ENCODE assay signal across 1 fruit fly cellular context in the genomic region with DNA sequence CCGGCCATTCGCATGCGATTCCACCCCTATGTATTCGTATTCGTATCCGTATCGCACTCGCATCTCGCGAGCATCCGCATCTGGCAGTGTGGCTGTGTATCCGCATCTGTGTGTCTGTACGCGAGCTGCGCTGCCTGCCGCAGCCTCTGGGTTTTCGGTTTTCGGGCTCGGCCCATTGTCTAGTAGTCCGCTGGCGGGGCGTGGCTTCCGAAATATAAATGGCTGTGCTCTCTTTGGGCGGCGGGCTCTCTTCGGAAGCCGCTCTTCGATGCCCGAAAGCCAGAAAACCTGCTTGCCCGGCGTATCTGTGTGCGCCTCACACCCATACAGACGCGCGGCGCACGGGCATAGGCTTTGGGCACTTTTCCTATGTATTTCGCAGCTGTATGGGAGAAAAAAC.
TF ChIP-seq lines count a peak whose summit lies in the region.

No protein-coding gene starts in this region.

TF ChIP-seq in whole organism, embryonic, 481 proteins besides CTCF, POLR2A, EP300 and RAD21 (continued from another document and continues in another):
- TF ChIP-seq D19B (GFP tag; optimal IDR thresholded peaks at IDR 0.05; lab: Kevin White, UChicago) (no peak), tll (GFP tag; optimal IDR thresholded peaks at IDR 0.05; lab: Kevin White, UChicago) (no peak), scrt (GFP tag; optimal IDR thresholded peaks at IDR 0.05; lab: Kevin White, UChicago) (no peak), Dip2 (GFP tag; IDR thresholded peaks at IDR 0.05; lab: Robert Waterston, UW) (no peak), CG10979 (tag; optimal IDR thresholded peaks at IDR 0.05; lab: Kevin White, UChicago) (no peak), Oli (tag; optimal IDR thresholded peaks at IDR 0.05; lab: Kevin White, UChicago) (no peak), chm (GFP tag; IDR thresholded peaks at IDR 0.05; lab: Robert Waterston, UW) (no peak), CG10431 (GFP tag; optimal IDR thresholded peaks at IDR 0.05; lab: Kevin White, UChicago) (no peak), hkb (optimal IDR thresholded peaks at IDR 0.05; lab: Kevin White, UChicago) (no peak), hkb (GFP tag; IDR thresholded peaks at IDR 0.05; lab: Robert Waterston, UW) (no peak), grn (GFP tag; optimal IDR thresholded peaks at IDR 0.05; lab: Kevin White, UChicago) (peak; percentile 7), CG14014 (GFP tag; IDR thresholded peaks at IDR 0.05; lab: Robert Waterston, UW) (no peak), CG17186 (GFP tag; optimal IDR thresholded peaks at IDR 0.05; lab: Kevin White, UChicago) (no peak), Bgb (GFP tag; IDR thresholded peaks at IDR 0.05; lab: Robert Waterston, UW; ENCODE audit: partially characterized antibody) (no peak), ac (GFP tag; optimal IDR thresholded peaks at IDR 0.05; lab: Kevin White, UChicago) (no peak), CG6791 (GFP tag; IDR thresholded peaks at IDR 0.05; lab: Robert Waterston, UW; ENCODE audit: partially characterized antibody) (0 out of 3 replicates have a peak, but pooled peaks have one; percentile 30), E2f2 (GFP tag; IDR thresholded peaks at IDR 0.05; lab: Robert Waterston, UW) (no peak), Lhr (GFP tag; optimal IDR thresholded peaks at IDR 0.05; lab: Kevin White, UChicago) (no peak), chinmo (GFP tag; IDR thresholded peaks at IDR 0.05; lab: Robert Waterston, UW; ENCODE audit: partially characterized antibody) (0 out of 4 replicates have a peak, but pooled peaks have one; percentile 45), fd64A (GFP tag; optimal IDR thresholded peaks at IDR 0.05; lab: Kevin White, UChicago) (no peak), psq (GFP tag; optimal IDR thresholded peaks at IDR 0.05; lab: Kevin White, UChicago) (no peak), crc (GFP tag; optimal IDR thresholded peaks at IDR 0.05; lab: Kevin White, UChicago) (no peak), CG4282 (GFP tag; optimal IDR thresholded peaks at IDR 0.05; lab: Kevin White, UChicago) (no peak), Dbx (GFP tag; IDR thresholded peaks at IDR 0.05; lab: Robert Waterston, UW) (no peak), dmrt11E (tag; optimal IDR thresholded peaks at IDR 0.05; lab: Kevin White, UChicago) (no peak), CG15696 (tag; optimal IDR thresholded peaks at IDR 0.05; lab: Kevin White, UChicago) (no peak), Dll (GFP tag; IDR thresholded peaks at IDR 0.05; lab: Robert Waterston, UW; ENCODE audit: partially characterized antibody) (0 out of 4 replicates have a peak, but pooled peaks have one; percentile 33), CHES-1-like (GFP tag; optimal IDR thresholded peaks at IDR 0.05; lab: Kevin White, UChicago) (no peak), pnt (GFP tag; optimal IDR thresholded peaks at IDR 0.05; lab: Kevin White, UChicago) (no peak), Hr39 (optimal IDR thresholded peaks at IDR 0.05; lab: Kevin White, UChicago) (no peak), CG13775 (GFP tag; optimal IDR thresholded peaks at IDR 0.05; lab: Kevin White, UChicago) (peak; percentile 51), CG2116 (GFP tag; optimal IDR thresholded peaks at IDR 0.05; lab: Kevin White, UChicago) (no peak), CG9932 (GFP tag; IDR thresholded peaks at IDR 0.05; lab: Robert Waterston, UW) (no peak), C15 (GFP tag; IDR thresholded peaks at IDR 0.05; lab: Robert Waterston, UW) (no peak), onecut (GFP tag; IDR thresholded peaks at IDR 0.05; lab: Robert Waterston, UW) (no peak), ken (GFP tag; IDR thresholded peaks at IDR 0.05; lab: Robert Waterston, UW) (no peak), sisA (GFP tag; IDR thresholded peaks at IDR 0.05; lab: Robert Waterston, UW) (no peak), al (GFP tag; IDR thresholded peaks at IDR 0.05; lab: Robert Waterston, UW) (no peak), Doc2 (GFP tag; IDR thresholded peaks at IDR 0.05; lab: Robert Waterston, UW) (no peak), HHEX (GFP tag; optimal IDR thresholded peaks at IDR 0.05; lab: Kevin White, UChicago) (no peak), CG6765 (GFP tag; optimal IDR thresholded peaks at IDR 0.05; lab: Kevin White, UChicago) (no peak), CG8924 (tag; optimal IDR thresholded peaks at IDR 0.05; lab: Kevin White, UChicago) (no peak), CoRest (tag; optimal IDR thresholded peaks at IDR 0.05; lab: Kevin White, UChicago) (no peak), HmgD (GFP tag; optimal IDR thresholded peaks at IDR 0.05; lab: Kevin White, UChicago) (no peak), Awh (GFP tag; IDR thresholded peaks at IDR 0.05; lab: Robert Waterston, UW) (no peak), Bdp1 (GFP tag; optimal IDR thresholded peaks at IDR 0.05; lab: Kevin White, UChicago) (no peak), CG3281 (GFP tag; optimal IDR thresholded peaks at IDR 0.05; lab: Kevin White, UChicago) (no peak), Neu2 (GFP tag; optimal IDR thresholded peaks at IDR 0.05; lab: Kevin White, UChicago; ENCODE audit: borderline replicate concordance) (no peak), sr (GFP tag; IDR thresholded peaks at IDR 0.05; lab: Robert Waterston, UW) (no peak), CG1603 (tag; optimal IDR thresholded peaks at IDR 0.05; lab: Kevin White, UChicago) (no peak), Usf (GFP tag; optimal IDR thresholded peaks at IDR 0.05; lab: Kevin White, UChicago) (no peak), CG14667 (GFP tag; IDR thresholded peaks at IDR 0.05; lab: Robert Waterston, UW) (no peak), gcm2 (GFP tag; optimal IDR thresholded peaks at IDR 0.05; lab: Kevin White, UChicago) (no peak), h (optimal IDR thresholded peaks at IDR 0.05; lab: Kevin White, UChicago) (no peak), CG7556 (GFP tag; optimal IDR thresholded peaks at IDR 0.05; lab: Kevin White, UChicago) (no peak), Antp (GFP tag; optimal IDR thresholded peaks at IDR 0.05; lab: Kevin White, UChicago) (no peak), Sin3A (optimal IDR thresholded peaks at IDR 0.05; lab: Kevin White, UChicago) (no peak), hb (GFP tag; IDR thresholded peaks at IDR 0.05; lab: Robert Waterston, UW; ENCODE audit: partially characterized antibody) (no peak), CG3838 (GFP tag; optimal IDR thresholded peaks at IDR 0.05; lab: Kevin White, UChicago) (no peak), Mrtf (GFP tag; IDR thresholded peaks at IDR 0.05; lab: Robert Waterston, UW) (no peak), Adf1 (GFP tag; IDR thresholded peaks at IDR 0.05; lab: Robert Waterston, UW) (peak; percentile 86), slou (GFP tag; optimal IDR thresholded peaks at IDR 0.05; lab: Kevin White, UChicago) (no peak), nom (GFP tag; optimal IDR thresholded peaks at IDR 0.05; lab: Kevin White, UChicago) (peak; percentile 4), ssp (GFP tag; IDR thresholded peaks at IDR 0.05; lab: Robert Waterston, UW) (no peak), insv (GFP tag; optimal IDR thresholded peaks at IDR 0.05; lab: Kevin White, UChicago) (no peak), CG8290 (GFP tag; optimal IDR thresholded peaks at IDR 0.05; lab: Kevin White, UChicago) (no peak), CG8290 (tag; optimal IDR thresholded peaks at IDR 0.05; lab: Kevin White, UChicago) (no peak), cato (GFP tag; optimal IDR thresholded peaks at IDR 0.05; lab: Kevin White, UChicago; ENCODE audit: borderline replicate concordance) (no peak), tap (tag; optimal IDR thresholded peaks at IDR 0.05; lab: Kevin White, UChicago) (no peak), pb (GFP tag; optimal IDR thresholded peaks at IDR 0.05; lab: Kevin White, UChicago) (no peak), CG7928 (GFP tag; optimal IDR thresholded peaks at IDR 0.05; lab: Kevin White, UChicago) (no peak), rib (GFP tag; IDR thresholded peaks at IDR 0.05; lab: Robert Waterston, UW) (no peak), Max (GFP tag; optimal IDR thresholded peaks at IDR 0.05; lab: Kevin White, UChicago) (no peak), CG11504 (tag; optimal IDR thresholded peaks at IDR 0.05; lab: Kevin White, UChicago) (no peak), CG14710 (tag; optimal IDR thresholded peaks at IDR 0.05; lab: Kevin White, UChicago) (no peak), otp (GFP tag; IDR thresholded peaks at IDR 0.05; lab: Robert Waterston, UW) (no peak), CG17359 (tag; optimal IDR thresholded peaks at IDR 0.05; lab: Kevin White, UChicago) (no peak), dm (GFP tag; optimal IDR thresholded peaks at IDR 0.05; lab: Kevin White, UChicago) (no peak), CG8281 (tag; optimal IDR thresholded peaks at IDR 0.05; lab: Kevin White, UChicago) (no peak), pum (GFP tag; optimal IDR thresholded peaks at IDR 0.05; lab: Kevin White, UChicago) (no peak), CG11723 (GFP tag; optimal IDR thresholded peaks at IDR 0.05; lab: Kevin White, UChicago) (no peak), ham (GFP tag; IDR thresholded peaks at IDR 0.05; lab: Robert Waterston, UW) (no peak), lilli (GFP tag; optimal IDR thresholded peaks at IDR 0.05; lab: Kevin White, UChicago) (no peak), CG1832 (GFP tag; optimal IDR thresholded peaks at IDR 0.05; lab: Kevin White, UChicago) (no peak), Poxn (GFP tag; IDR thresholded peaks at IDR 0.05; lab: Robert Waterston, UW) (no peak), inv (GFP tag; IDR thresholded peaks at IDR 0.05; lab: Robert Waterston, UW; ENCODE audit: partially characterized antibody) (no peak), da (GFP tag; optimal IDR thresholded peaks at IDR 0.05; lab: Kevin White, UChicago) (no peak), NfI (GFP tag; optimal IDR thresholded peaks at IDR 0.05; lab: Kevin White, UChicago) (no peak), NK7.1 (GFP tag; optimal IDR thresholded peaks at IDR 0.05; lab: Kevin White, UChicago) (no peak), Hand (GFP tag; optimal IDR thresholded peaks at IDR 0.05; lab: Kevin White, UChicago) (no peak), CG7745 (tag; optimal IDR thresholded peaks at IDR 0.05; lab: Kevin White, UChicago) (no peak), CG1602 (GFP tag; optimal IDR thresholded peaks at IDR 0.05; lab: Kevin White, UChicago) (no peak), CG14965 (GFP tag; optimal IDR thresholded peaks at IDR 0.05; lab: Kevin White, UChicago; ENCODE audit: borderline replicate concordance) (no peak), pzg (GFP tag; optimal IDR thresholded peaks at IDR 0.05; lab: Kevin White, UChicago) (no peak), CG31365 (tag; optimal IDR thresholded peaks at IDR 0.05; lab: Kevin White, UChicago) (no peak), bigmax (GFP tag; optimal IDR thresholded peaks at IDR 0.05; lab: Kevin White, UChicago) (no peak), ems (GFP tag; optimal IDR thresholded peaks at IDR 0.05; lab: Kevin White, UChicago) (no peak), CG34224 (GFP tag; IDR thresholded peaks at IDR 0.05; lab: Robert Waterston, UW; ENCODE audit: partially characterized antibody) (peak; percentile 55; the same call in 1 of the 3 replicates), gcm (GFP tag; optimal IDR thresholded peaks at IDR 0.05; lab: Kevin White, UChicago) (no peak), mam (GFP tag; optimal IDR thresholded peaks at IDR 0.05; lab: Kevin White, UChicago) (no peak), Ssrp (tag; optimal IDR thresholded peaks at IDR 0.05; lab: Kevin White, UChicago) (no peak), CG4328 (GFP tag; optimal IDR thresholded peaks at IDR 0.05; lab: Kevin White, UChicago) (no peak), CG17385 (GFP tag; optimal IDR thresholded peaks at IDR 0.05; lab: Kevin White, UChicago) (no peak), gfzf (GFP tag; optimal IDR thresholded peaks at IDR 0.05; lab: Kevin White, UChicago) (no peak), chif (GFP tag; optimal IDR thresholded peaks at IDR 0.05; lab: Kevin White, UChicago) (no peak), Nf-YC (tag; optimal IDR thresholded peaks at IDR 0.05; lab: Kevin White, UChicago) (peak; percentile 97), Ets97D (GFP tag; optimal IDR thresholded peaks at IDR 0.05; lab: Kevin White, UChicago) (no peak), slbo (GFP tag; IDR thresholded peaks at IDR 0.05; lab: Robert Waterston, UW) (no peak), CG17612 (GFP tag; IDR thresholded peaks at IDR 0.05; lab: Robert Waterston, UW) (no peak), zfh2 (GFP tag; optimal IDR thresholded peaks at IDR 0.05; lab: Kevin White, UChicago) (no peak), CG14050 (GFP tag; IDR thresholded peaks at IDR 0.05; lab: Robert Waterston, UW) (no peak), CG8388 (GFP tag; optimal IDR thresholded peaks at IDR 0.05; lab: Kevin White, UChicago) (no peak), Asciz (GFP tag; optimal IDR thresholded peaks at IDR 0.05; lab: Kevin White, UChicago) (no peak), run (tag; optimal IDR thresholded peaks at IDR 0.05; lab: Kevin White, UChicago) (no peak), jigr1 (GFP tag; IDR thresholded peaks at IDR 0.05; lab: Robert Waterston, UW) (no peak), CG10209 (GFP tag; optimal IDR thresholded peaks at IDR 0.05; lab: Kevin White, UChicago) (no peak), CG3407 (GFP tag; optimal IDR thresholded peaks at IDR 0.05; lab: Kevin White, UChicago) (no peak), nerfin-2 (GFP tag; IDR thresholded peaks at IDR 0.05; lab: Robert Waterston, UW; ENCODE audit: partially characterized antibody) (no peak), ranshi (GFP tag; IDR thresholded peaks at IDR 0.05; lab: Robert Waterston, UW) (no peak), CG11560 (tag; IDR thresholded peaks at IDR 0.05; lab: Robert Waterston, UW) (no peak), Nf-YB (GFP tag; optimal IDR thresholded peaks at IDR 0.05; lab: Kevin White, UChicago) (peak; percentile 96), CG2678 (tag; optimal IDR thresholded peaks at IDR 0.05; lab: Kevin White, UChicago) (no peak), ewg (GFP tag; optimal IDR thresholded peaks at IDR 0.05; lab: Kevin White, UChicago) (no peak), CG2889 (GFP tag; IDR thresholded peaks at IDR 0.05; lab: Robert Waterston, UW) (no peak), CG4424 (GFP tag; optimal IDR thresholded peaks at IDR 0.05; lab: Kevin White, UChicago) (no peak), Mes4 (GFP tag; optimal IDR thresholded peaks at IDR 0.05; lab: Kevin White, UChicago) (no peak), ab (GFP tag; optimal IDR thresholded peaks at IDR 0.05; lab: Kevin White, UChicago) (no peak), phol (tag; optimal IDR thresholded peaks at IDR 0.05; lab: Kevin White, UChicago) (no peak), Ptx1 (GFP tag; IDR thresholded peaks at IDR 0.05; lab: Robert Waterston, UW) (no peak), mirr (GFP tag; optimal IDR thresholded peaks at IDR 0.05; lab: Kevin White, UChicago) (no peak), unc-4 (GFP tag; IDR thresholded peaks at IDR 0.05; lab: Robert Waterston, UW; ENCODE audit: partially characterized antibody) (peak; percentile 28; the same call in 1 of the 2 replicates), H2.0 (GFP tag; IDR thresholded peaks at IDR 0.05; lab: Robert Waterston, UW) (no peak), bbx (GFP tag; IDR thresholded peaks at IDR 0.05; lab: Robert Waterston, UW; ENCODE audit: partially characterized antibody) (no peak), CG17802 (tag; optimal IDR thresholded peaks at IDR 0.05; lab: Kevin White, UChicago) (no peak)
